Worm (Caenorhabditis elegans): ENCODE results near the gene dlc-1.
A peak's percentile ranks its signal among the peaks of the same experiment; 100 is the strongest.

Gene dlc-1

ce11 chrIII:6463679-6464078, at the start of gene dlc-1:
TSS of gene dlc-1 (minus strand) at chrIII:6463779.
- TF ChIP-seq dao-5 (tag; optimal IDR thresholded peaks at IDR 0.05) = no peak

DNA sequence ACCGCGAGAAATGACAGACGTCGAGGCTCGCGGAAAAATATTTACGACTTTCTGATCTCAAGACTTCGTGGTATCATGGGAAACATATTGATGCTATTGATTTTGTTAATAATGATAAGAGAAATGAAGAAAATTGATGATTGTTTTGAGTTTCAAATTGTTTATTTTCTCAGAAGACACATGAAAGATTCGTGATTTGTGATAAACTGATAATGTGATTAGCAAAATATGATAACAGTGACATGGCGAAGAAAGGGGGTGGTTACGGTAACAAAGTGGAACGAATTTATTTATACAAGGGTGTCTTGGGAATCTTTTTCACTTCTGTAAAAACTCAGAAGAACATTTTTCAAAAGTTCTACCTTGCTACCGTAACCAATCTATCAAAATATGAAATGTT, 45.7 kb upstream of the dlc-1 start:
- no peak for TF ChIP-seq dao-5 (tag; optimal IDR thresholded peaks at IDR 0.05)
- no peak for TF ChIP-seq W03F9.2 (tag; optimal IDR thresholded peaks at IDR 0.05)
- TF ChIP-seq him-1 (tag; optimal IDR thresholded peaks at IDR 0.05) = no peak

DNA sequence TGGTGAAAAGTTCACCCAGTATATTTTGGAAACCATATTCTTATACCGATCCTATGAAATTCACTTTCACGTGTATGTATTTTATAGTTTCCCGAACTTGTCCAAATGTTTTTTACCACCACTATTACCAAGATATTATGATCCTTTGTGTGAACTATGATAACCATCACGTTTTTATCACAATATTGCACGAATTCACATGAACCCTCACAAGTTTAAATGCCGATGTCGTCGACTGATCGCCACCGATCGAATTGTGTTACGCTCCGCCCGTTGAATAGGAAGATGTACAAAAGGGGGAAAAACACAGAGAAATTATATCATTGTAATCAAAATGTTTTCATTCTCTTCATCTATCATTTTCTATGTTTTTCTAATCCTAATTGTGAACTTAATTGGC, 44.7 kb upstream of the dlc-1 start:
- TF ChIP-seq W03F9.2 (tag; optimal IDR thresholded peaks at IDR 0.05) = no peak

- no peak for TF ChIP-seq him-1 (tag; optimal IDR thresholded peaks at IDR 0.05)
- no peak for TF ChIP-seq dao-5 (tag; optimal IDR thresholded peaks at IDR 0.05)
- TF ChIP-seq W03F9.2 (tag; optimal IDR thresholded peaks at IDR 0.05) = no peak
Observed at ce11 chrIII:6507832-6508231, 44.3 kb upstream of the dlc-1 start, which contains the start of gene F23F12.12. TSS of gene F23F12.12 (plus strand) at chrIII:6508132.

ce11 chrIII:6500032-6500564, 36.5 kb upstream of the dlc-1 start, which contains the start of gene F23F12.3:
TSS of gene F23F12.3 (plus strand) at chrIII:6500514.
- TF ChIP-seq W03F9.2 (tag; optimal IDR thresholded peaks at IDR 0.05) (no peak), him-1 (tag; optimal IDR thresholded peaks at IDR 0.05) (no peak), dao-5 (tag; optimal IDR thresholded peaks at IDR 0.05) (no peak)

- TF ChIP-seq dao-5 (tag; optimal IDR thresholded peaks at IDR 0.05) (no peak), W03F9.2 (tag; optimal IDR thresholded peaks at IDR 0.05) (no peak), him-1 (tag; optimal IDR thresholded peaks at IDR 0.05) (no peak)
Observed at ce11 chrIII:6499102-6499501, 35.5 kb upstream of the dlc-1 start.

ce11 chrIII:6498176-6498575, 34.6 kb upstream of the dlc-1 start, which contains the start of gene sdz-15:
TSS of gene sdz-15 (plus strand) at chrIII:6498476.
- TF ChIP-seq W03F9.2 (tag; optimal IDR thresholded peaks at IDR 0.05) (no peak), dao-5 (tag; optimal IDR thresholded peaks at IDR 0.05) (no peak), him-1 (tag; optimal IDR thresholded peaks at IDR 0.05) (no peak)

DNA sequence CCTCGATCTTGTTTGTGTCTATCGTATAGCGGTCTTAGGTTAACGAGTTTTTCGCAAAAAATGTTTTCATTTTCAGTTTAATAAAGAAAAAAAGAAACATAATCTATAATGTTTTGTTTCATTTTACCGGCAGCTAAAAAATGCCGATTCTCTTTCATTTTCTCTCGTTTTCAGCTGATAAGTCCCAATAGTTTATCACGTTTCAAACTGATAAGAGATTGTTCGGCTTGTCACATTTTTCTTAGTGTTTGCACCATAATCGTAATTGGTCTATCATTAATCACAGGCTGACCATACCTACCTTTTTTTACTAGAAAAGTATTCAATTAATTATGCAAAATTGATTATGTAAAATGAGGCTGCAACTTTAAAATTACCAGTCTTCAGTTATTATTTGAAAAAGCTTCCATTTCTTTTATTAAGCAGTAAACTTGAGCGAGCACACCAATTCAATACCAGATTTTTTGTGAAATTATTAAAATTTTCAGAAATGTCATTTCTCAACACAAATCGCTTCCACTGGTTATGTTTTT, 31.7 kb upstream of the dlc-1 start, which contains the start of gene F23F12.13:
Gene F23F12.13 (plus strand): TSS at position 483 of the 533 bp plus-strand sequence.
- TF ChIP-seq him-1 (tag; optimal IDR thresholded peaks at IDR 0.05) (no peak), dao-5 (tag; optimal IDR thresholded peaks at IDR 0.05) (no peak), W03F9.2 (tag; optimal IDR thresholded peaks at IDR 0.05) (no peak)

DNA sequence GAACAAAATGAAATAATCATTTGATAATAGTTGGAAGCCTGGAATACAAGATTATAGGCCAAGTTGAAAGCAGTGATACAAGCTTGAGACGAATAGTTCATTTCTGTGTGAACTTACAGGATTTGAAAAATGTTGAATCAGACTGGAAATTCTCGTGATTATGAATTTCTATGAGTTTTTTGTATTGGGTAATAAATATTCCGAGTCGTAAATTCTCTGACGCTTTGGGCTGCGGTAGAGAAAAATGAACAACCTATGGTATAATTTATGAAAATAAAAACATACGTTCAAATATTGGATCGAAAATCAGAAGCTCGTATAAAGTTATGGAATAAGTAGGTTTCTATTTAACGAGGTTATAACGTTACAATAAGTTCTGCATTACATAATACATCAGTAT, 29.2 kb upstream of the dlc-1 start, which contains the start of gene srb-11:
Gene srb-11 (minus strand): TSS at position 101 of the 400 bp plus-strand sequence.
- no peak for TF ChIP-seq him-1 (tag; optimal IDR thresholded peaks at IDR 0.05)
- no peak for TF ChIP-seq W03F9.2 (tag; optimal IDR thresholded peaks at IDR 0.05)
- TF ChIP-seq dao-5 (tag; optimal IDR thresholded peaks at IDR 0.05) = no peak

ce11 chrIII:6490989-6491388, 27.4 kb upstream of the dlc-1 start:
- TF ChIP-seq dao-5 (tag; optimal IDR thresholded peaks at IDR 0.05) (no peak), W03F9.2 (tag; optimal IDR thresholded peaks at IDR 0.05) (no peak), him-1 (tag; optimal IDR thresholded peaks at IDR 0.05) (no peak)

DNA sequence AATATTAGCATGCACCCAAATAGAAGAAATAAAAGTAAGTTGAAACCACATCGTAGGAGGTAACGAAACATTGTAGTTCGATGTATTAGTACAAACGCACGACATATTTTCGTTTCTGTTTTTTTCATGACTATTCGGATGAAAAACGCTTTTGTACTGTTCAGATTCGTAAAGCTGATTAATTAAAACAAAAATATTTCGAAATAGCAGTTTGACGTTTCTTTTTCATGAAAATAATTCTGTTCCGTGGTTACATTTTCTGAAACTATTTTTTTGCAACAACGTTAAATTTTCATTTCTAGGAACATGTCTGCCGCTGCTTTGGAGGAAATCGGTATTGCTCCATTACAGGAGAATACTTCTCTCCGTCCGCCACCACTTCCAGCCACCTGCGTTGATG, 25.9 kb upstream of the dlc-1 start, which contains the start of gene rpt-3:
Gene rpt-3 (plus strand): TSS at position 301 of the 400 bp plus-strand sequence.
- TF ChIP-seq him-1 (tag; optimal IDR thresholded peaks at IDR 0.05) = no peak
- TF ChIP-seq W03F9.2 (tag; optimal IDR thresholded peaks at IDR 0.05) = no peak
- TF ChIP-seq dao-5 (tag; optimal IDR thresholded peaks at IDR 0.05) = no peak

- TF ChIP-seq him-1 (tag; optimal IDR thresholded peaks at IDR 0.05) (no peak), dao-5 (tag; optimal IDR thresholded peaks at IDR 0.05) (no peak), W03F9.2 (tag; optimal IDR thresholded peaks at IDR 0.05) (peak; percentile 64)
Observed at ce11 chrIII:6488916-6489315, 25.3 kb upstream of the dlc-1 start.

ce11 chrIII:6482918-6483317, 19.3 kb upstream of the dlc-1 start, which contains the start of gene chtb-2:
TSS of gene chtb-2 (plus strand) at chrIII:6483218.
- no peak for TF ChIP-seq him-1 (tag; optimal IDR thresholded peaks at IDR 0.05)
- no peak for TF ChIP-seq dao-5 (tag; optimal IDR thresholded peaks at IDR 0.05)
- no peak for TF ChIP-seq W03F9.2 (tag; optimal IDR thresholded peaks at IDR 0.05)

DNA sequence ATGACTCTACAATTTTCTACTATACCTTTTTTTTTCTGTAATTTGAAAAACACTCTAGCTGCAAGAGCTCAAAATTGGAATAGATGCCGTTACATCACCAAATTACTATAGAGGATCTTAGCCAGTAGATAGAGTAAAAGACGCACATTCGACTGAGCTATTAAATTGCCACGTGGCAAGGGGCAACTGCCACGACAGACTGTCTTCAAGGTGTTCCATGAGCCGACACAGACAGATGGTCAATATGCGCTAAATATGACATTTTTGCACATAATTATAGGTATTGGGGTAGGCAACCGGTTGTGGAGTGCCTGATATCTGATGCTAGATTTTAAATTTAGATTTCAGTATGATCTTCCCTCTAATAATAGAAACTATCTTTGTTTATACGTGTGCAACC, 15.9 kb upstream of the dlc-1 start:
- TF ChIP-seq him-1 (tag; optimal IDR thresholded peaks at IDR 0.05) (no peak), W03F9.2 (tag; optimal IDR thresholded peaks at IDR 0.05) (no peak), dao-5 (tag; optimal IDR thresholded peaks at IDR 0.05) (no peak)

All from whole organism, L4/young adult.